Worm (Caenorhabditis elegans) whole organism, late embryonic: ENCODE measurements around the gene spe-18.

Experiments
- K09A11.1 ChIP-seq: sonication (generic microtip); optimal IDR thresholded peaks from 2 replicates; lab custom pipeline; 2017; ENCODE audit warnings: antibody characterized with exemption, mild to moderate bottlenecking, missing genetic modification characterization, missing compliant biosample characterization; ENCODE audit not compliant: insufficient read depth
- T23F11.4 ChIP-seq: fragments of 200-800 bp; sonication (Bioruptor generic); optimal IDR thresholded peaks from 2 replicates; lab custom pipeline; 2018; ENCODE audit warnings: mild to moderate bottlenecking, missing genetic modification characterization, missing compliant biosample characterization
- Y22D7AL.16 ChIP-seq: sonication (generic microtip); optimal IDR thresholded peaks from 2 replicates; lab custom pipeline; 2016; ENCODE audit warnings: missing genetic modification characterization, missing compliant biosample characterization
- ahr-1 ChIP-seq: sonication (generic microtip); optimal IDR thresholded peaks from 2 replicates; lab custom pipeline; 2016; ENCODE audit warnings: missing genetic modification characterization, missing compliant biosample characterization
- ceh-18 ChIP-seq: sonication (generic microtip); optimal IDR thresholded peaks from 2 replicates; lab custom pipeline; 2016; ENCODE audit warnings: missing genetic modification characterization, missing compliant biosample characterization
- ceh-19 ChIP-seq: fragments of 200-800 bp; sonication (Bioruptor generic); optimal IDR thresholded peaks from 2 replicates; lab custom pipeline; 2018; ENCODE audit warnings: mild to moderate bottlenecking, missing genetic modification characterization, missing compliant biosample characterization
- ceh-24 ChIP-seq: sonication (generic microtip); optimal IDR thresholded peaks from 2 replicates; lab custom pipeline; 2016; ENCODE audit warnings: mild to moderate bottlenecking, missing genetic modification characterization, missing compliant biosample characterization
- ceh-34 ChIP-seq: sonication (generic microtip); optimal IDR thresholded peaks from 2 replicates; lab custom pipeline; 2016; ENCODE audit warnings: mild to moderate bottlenecking, missing genetic modification characterization, missing compliant biosample characterization
- ceh-45 ChIP-seq: fragments of 200-800 bp; sonication (Bioruptor generic); IDR thresholded peaks from 2 replicates; pipeline ENCODE4 v1.3.6; 2022; ENCODE audit warnings: missing genetic modification reagents, missing genetic modification characterization, missing compliant biosample characterization
- ceh-48 ChIP-seq: sonication (generic microtip); optimal IDR thresholded peaks from 2 replicates; lab custom pipeline; 2016; ENCODE audit warnings: missing genetic modification characterization, inconsistent platforms, missing compliant biosample characterization
- ceh-6 ChIP-seq: fragments of 200-800 bp; sonication (Bioruptor generic); optimal IDR thresholded peaks from 2 replicates; lab custom pipeline; 2018; ENCODE audit warnings: mild to moderate bottlenecking, missing genetic modification characterization, missing compliant biosample characterization
- ceh-9 ChIP-seq: sonication (generic microtip); optimal IDR thresholded peaks from 2 replicates; lab custom pipeline; 2016; ENCODE audit warnings: mild to moderate bottlenecking, missing genetic modification characterization, inconsistent platforms, missing compliant biosample characterization
- che-1 ChIP-seq: sonication (generic microtip); optimal IDR thresholded peaks from 2 replicates; lab custom pipeline; 2016; ENCODE audit warnings: mild to moderate bottlenecking, missing genetic modification characterization, missing compliant biosample characterization
- dve-1 ChIP-seq: sonication (generic microtip); optimal IDR thresholded peaks from 2 replicates; lab custom pipeline; 2017; ENCODE audit warnings: antibody characterized with exemption, mild to moderate bottlenecking, missing genetic modification characterization, missing compliant biosample characterization
- ets-4 ChIP-seq: sonication (generic microtip); optimal IDR thresholded peaks from 2 replicates; lab custom pipeline; 2016; ENCODE audit warnings: missing genetic modification characterization, missing compliant biosample characterization
- eyg-1 ChIP-seq: sonication (generic microtip); optimal IDR thresholded peaks from 2 replicates; lab custom pipeline; 2016; ENCODE audit warnings: missing genotype, missing genetic modification characterization, missing compliant biosample characterization
- fax-1 ChIP-seq: sonication (generic microtip); optimal IDR thresholded peaks from 2 replicates; lab custom pipeline; 2016; ENCODE audit warnings: missing genotype, missing genetic modification characterization, missing compliant biosample characterization
- fkh-10 ChIP-seq: fragments of 150-350 bp; optimal IDR thresholded peaks from 2 replicates; lab custom pipeline; 2014; ENCODE audit warnings: missing biosample characterization, missing genetic modification reagents, missing genetic modification characterization
- gmeb-2 ChIP-seq: sonication (generic microtip); optimal IDR thresholded peaks from 2 replicates; lab custom pipeline; 2016; ENCODE audit warnings: missing genetic modification characterization, inconsistent platforms, missing compliant biosample characterization
- hlh-15 ChIP-seq: sonication (generic microtip); optimal IDR thresholded peaks from 2 replicates; lab custom pipeline; 2016; ENCODE audit warnings: missing genetic modification characterization, missing compliant biosample characterization
- hlh-8 ChIP-seq: sonication (generic microtip); optimal IDR thresholded peaks from 2 replicates; lab custom pipeline; 2016; ENCODE audit warnings: missing genotype, missing genetic modification characterization, missing compliant biosample characterization
- madf-2 ChIP-seq: sonication (generic microtip); optimal IDR thresholded peaks from 2 replicates; lab custom pipeline; 2017; ENCODE audit warnings: missing genetic modification characterization, missing compliant biosample characterization
- mec-3 ChIP-seq: sonication (generic microtip); optimal IDR thresholded peaks from 2 replicates; lab custom pipeline; 2016; ENCODE audit warnings: borderline replicate concordance, missing genetic modification characterization, missing compliant biosample characterization
- nhr-11 ChIP-seq: fragments of 150-350 bp; optimal IDR thresholded peaks from 2 replicates; lab custom pipeline; 2014; ENCODE audit warnings: missing biosample characterization, missing genetic modification characterization
- nhr-232 ChIP-seq: sonication (generic microtip); optimal IDR thresholded peaks from 2 replicates; lab custom pipeline; 2016; ENCODE audit warnings: missing genetic modification characterization, missing compliant biosample characterization
- npax-4 ChIP-seq: sonication (generic microtip); optimal IDR thresholded peaks from 2 replicates; lab custom pipeline; 2016; ENCODE audit warnings: missing genetic modification characterization, missing compliant biosample characterization
- odd-2 ChIP-seq: sonication (generic microtip); optimal IDR thresholded peaks from 2 replicates; lab custom pipeline; 2017; ENCODE audit warnings: antibody characterized with exemption, mild to moderate bottlenecking, missing genetic modification characterization, missing compliant biosample characterization
- pag-3 ChIP-seq: sonication (generic microtip); optimal IDR thresholded peaks from 2 replicates; lab custom pipeline; 2016; ENCODE audit warnings: missing compliant biosample characterization, missing genetic modification characterization, borderline replicate concordance
- pqm-1 ChIP-seq: sonication (generic microtip); optimal IDR thresholded peaks from 2 replicates; lab custom pipeline; 2016; ENCODE audit warnings: missing genetic modification characterization, missing compliant biosample characterization
- pros-1 ChIP-seq: fragments of 150-350 bp; optimal IDR thresholded peaks from 2 replicates; lab custom pipeline; 2014; ENCODE audit warnings: missing biosample characterization, missing genetic modification reagents, missing genetic modification characterization
- syd-9 ChIP-seq: sonication (generic microtip); optimal IDR thresholded peaks from 2 replicates; lab custom pipeline; 2016; ENCODE audit warnings: mild to moderate bottlenecking, missing genetic modification characterization, moderate library complexity, missing compliant biosample characterization
- tbx-2 ChIP-seq: sonication (generic microtip); optimal IDR thresholded peaks from 2 replicates; lab custom pipeline; 2016; ENCODE audit warnings: missing genetic modification characterization, missing compliant biosample characterization
- tbx-7 ChIP-seq: sonication (generic microtip); optimal IDR thresholded peaks from 2 replicates; lab custom pipeline; 2016; ENCODE audit warnings: missing genotype, missing genetic modification characterization, missing compliant biosample characterization
- ttx-3 ChIP-seq: sonication (generic microtip); optimal IDR thresholded peaks from 2 replicates; lab custom pipeline; 2016; ENCODE audit warnings: missing genetic modification reagents, missing genetic modification characterization, missing compliant biosample characterization
- unc-42 ChIP-seq: sonication (generic microtip); optimal IDR thresholded peaks from 2 replicates; lab custom pipeline; 2016; ENCODE audit warnings: missing genotype, missing genetic modification characterization, missing compliant biosample characterization
- unc-86 ChIP-seq: sonication (generic microtip); optimal IDR thresholded peaks from 2 replicates; lab custom pipeline; 2016; ENCODE audit warnings: missing genetic modification characterization, missing compliant biosample characterization
- zip-5 ChIP-seq: sonication (generic microtip); optimal IDR thresholded peaks from 2 replicates; lab custom pipeline; 2016; ENCODE audit warnings: missing genetic modification characterization, missing compliant biosample characterization
- ztf-16 ChIP-seq: sonication (generic microtip); optimal IDR thresholded peaks from 2 replicates; lab custom pipeline; 2017; ENCODE audit warnings: missing genetic modification characterization, missing compliant biosample characterization

The spe-18 gene

DNA sequence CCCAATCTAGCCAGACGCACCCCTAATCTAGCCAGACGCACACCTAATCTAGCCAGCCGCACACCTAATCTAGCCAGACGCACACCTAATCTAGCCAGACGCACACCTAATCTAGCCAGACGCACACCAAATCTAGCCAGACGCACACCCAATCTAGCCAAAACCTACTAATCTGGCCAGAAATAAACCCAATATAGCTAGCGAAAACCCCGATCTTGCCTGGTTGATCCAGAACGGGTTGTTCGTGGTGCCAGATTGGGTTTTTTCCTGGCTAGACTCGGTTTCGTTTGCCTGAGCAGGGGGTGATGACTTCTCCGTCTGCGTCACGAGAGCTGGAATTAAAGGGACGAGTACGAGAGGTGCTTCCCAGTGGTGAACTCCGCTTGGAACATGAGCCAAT, 30.9 kb upstream of the spe-18 start, which contains the start of gene W09H1.3:
TSS of gene W09H1.3 (plus strand) at position 301 of the 400 bp plus-strand sequence.
- no peak for TF ChIP-seq nhr-11 (tag; lab: Kevin White, UChicago)
- TF ChIP-seq T23F11.4 (GFP tag; lab: Kevin White, UChicago): no peak
- no peak for TF ChIP-seq hlh-15 (tag; lab: Kevin White, UChicago)
- no peak for TF ChIP-seq unc-42
- no peak for TF ChIP-seq ceh-48 (tag; lab: Kevin White, UChicago)
- TF ChIP-seq tbx-2: no peak
- TF ChIP-seq ceh-19 (GFP tag; lab: Kevin White, UChicago): no peak
- TF ChIP-seq ceh-34 (tag; lab: Kevin White, UChicago): no peak
- no peak for TF ChIP-seq ceh-6 (GFP tag; lab: Kevin White, UChicago)
- TF ChIP-seq syd-9: no peak
- no peak for TF ChIP-seq ztf-16 (tag; lab: Kevin White, UChicago)

DNA sequence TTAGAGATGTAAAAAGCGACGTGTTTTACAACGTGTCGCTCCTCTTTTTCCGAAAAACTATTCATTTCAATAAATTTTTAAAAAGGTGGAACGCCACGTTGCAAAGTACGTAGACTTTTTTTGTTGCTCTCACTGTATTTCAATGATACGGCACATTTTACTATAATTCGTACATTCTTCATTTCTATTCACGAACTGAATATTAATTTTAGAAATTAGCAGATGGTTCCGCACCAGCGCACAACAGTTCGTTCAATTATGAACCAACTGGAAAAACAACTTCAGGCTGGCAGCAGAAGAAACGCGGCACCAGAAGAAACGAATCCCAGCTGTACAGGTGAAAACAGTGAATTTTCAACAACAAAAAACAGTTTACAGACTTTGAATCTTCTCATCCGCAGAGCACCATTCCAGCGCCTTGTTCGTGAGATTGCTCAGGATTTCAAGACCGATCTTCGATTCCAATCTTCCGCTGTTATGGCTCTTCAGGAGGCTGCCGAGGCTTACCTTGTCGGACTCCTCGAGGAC, 30.1 kb upstream of the spe-18 start, which contains the start of the genes W09H1.4 and his-73:
TSS of gene W09H1.4 (plus strand) at position 301 of the 528 bp plus-strand sequence.
TSS of gene his-73 (plus strand) at position 478 of the 528 bp plus-strand sequence.
- TF ChIP-seq ttx-3 (tag; lab: Kevin White, UChicago) (no peak), fkh-10 (GFP tag; lab: Kevin White, UChicago) (no peak), ceh-24 (tag; lab: Kevin White, UChicago) (no peak), ets-4 (tag; lab: Kevin White, UChicago) (no peak), madf-2 (tag; lab: Kevin White, UChicago) (no peak), pag-3 (tag; lab: Kevin White, UChicago) (no peak), odd-2 (tag; lab: Kevin White, UChicago) (no peak), fax-1 (tag; lab: Kevin White, UChicago) (no peak), unc-42 (no peak), mec-3 (tag; lab: Kevin White, UChicago) (no peak), ceh-45 (GFP tag; lab: Robert Waterston, UW) (no peak), unc-86 (tag; lab: Kevin White, UChicago) (no peak), zip-5 (tag; lab: Kevin White, UChicago) (no peak), ceh-9 (tag; lab: Kevin White, UChicago) (no peak), tbx-7 (tag; lab: Kevin White, UChicago) (no peak), che-1 (tag; lab: Kevin White, UChicago) (no peak), Y22D7AL.16 (tag; lab: Kevin White, UChicago) (no peak), hlh-8 (tag; lab: Kevin White, UChicago) (no peak), ceh-18 (no peak), npax-4 (no peak)
- TF ChIP-seq, all 69 proteins: peak for 0

DNA sequence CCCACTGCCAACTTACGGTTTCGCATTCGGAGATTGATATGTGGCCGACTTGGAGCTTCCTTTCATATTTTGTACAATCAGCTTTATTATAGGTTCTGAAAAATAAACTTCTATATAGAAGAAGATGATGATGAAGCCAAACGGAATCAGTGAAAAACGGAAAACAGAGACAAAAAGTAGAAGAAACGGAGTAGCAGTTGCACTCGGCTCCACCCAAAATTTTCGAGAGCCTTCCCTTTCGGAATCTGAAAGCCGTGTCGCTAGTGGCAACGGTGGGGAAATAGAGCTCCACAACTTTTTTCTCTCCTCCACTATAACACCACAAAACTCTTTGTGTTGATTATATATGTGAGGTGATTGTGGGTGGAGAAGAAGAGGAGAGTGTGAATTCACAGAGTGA, 28.3 kb upstream of the spe-18 start, which contains the start of gene W09H1.1:
TSS of gene W09H1.1 (minus strand) at position 101 of the 400 bp plus-strand sequence.
- TF ChIP-seq pros-1 (no peak), madf-2 (tag; lab: Kevin White, UChicago) (no peak), eyg-1 (tag; lab: Kevin White, UChicago) (no peak), T23F11.4 (GFP tag; lab: Kevin White, UChicago) (no peak), K09A11.1 (tag; lab: Kevin White, UChicago) (no peak), nhr-232 (tag; lab: Kevin White, UChicago) (no peak), fkh-10 (GFP tag; lab: Kevin White, UChicago) (no peak), ceh-45 (GFP tag; lab: Robert Waterston, UW) (no peak), gmeb-2 (tag; lab: Kevin White, UChicago) (no peak), ahr-1 (tag; lab: Kevin White, UChicago) (no peak), ceh-48 (tag; lab: Kevin White, UChicago) (no peak), dve-1 (tag; lab: Kevin White, UChicago) (no peak), pqm-1 (tag; lab: Kevin White, UChicago) (no peak)
